Worm (Caenorhabditis elegans) whole organism, mixed stage, embryonic: ENCODE results near the gene C49F5.13.

Source experiments
- drap-1 ChIP-seq: fragments of 200-800 bp; sonication (Bioruptor generic); optimal IDR thresholded peaks from 3 replicates; lab custom pipeline; 2018; ENCODE audit warnings: mild to moderate bottlenecking, missing genetic modification characterization, missing compliant biosample characterization
- elt-3 ChIP-seq: fragments of 150-350 bp; optimal IDR thresholded peaks from 2 replicates; lab custom pipeline; 2014; ENCODE audit warnings: missing biosample characterization, missing genetic modification characterization
- lin-13 ChIP-seq: fragments of 150-350 bp; optimal IDR thresholded peaks from 2 replicates; lab custom pipeline; 2014; ENCODE audit warnings: missing biosample characterization, missing genetic modification characterization
- mab-5 ChIP-seq: fragments of 150-350 bp; optimal IDR thresholded peaks from 2 replicates; lab custom pipeline; 2014; ENCODE audit warnings: missing biosample characterization, missing genetic modification characterization
- mep-1 ChIP-seq: fragments of 150-350 bp; optimal IDR thresholded peaks from 2 replicates; lab custom pipeline; 2017; ENCODE audit warnings: missing biosample characterization, missing genetic modification reagents, missing genetic modification characterization, inconsistent platforms
- nhr-237 ChIP-seq: fragments of 150-350 bp; optimal IDR thresholded peaks from 2 replicates; lab custom pipeline; 2014; ENCODE audit warnings: missing biosample characterization, missing genetic modification characterization
- nhr-28 ChIP-seq: fragments of 150-350 bp; optimal IDR thresholded peaks from 2 replicates; lab custom pipeline; 2014; ENCODE audit warnings: missing biosample characterization, missing genetic modification characterization
- pha-4 ChIP-seq: fragments of 150-350 bp; optimal IDR thresholded peaks from 2 replicates; lab custom pipeline; 2018; ENCODE audit warnings: missing biosample characterization, missing genetic modification reagents, missing genetic modification characterization
- snpc-4 ChIP-seq: fragments of 150-350 bp; optimal IDR thresholded peaks from 2 replicates; lab custom pipeline; 2014; ENCODE audit warnings: missing biosample characterization, missing genetic modification characterization
- sptf-1 ChIP-seq: sonication (generic microtip); optimal IDR thresholded peaks from 2 replicates; lab custom pipeline; 2017; ENCODE audit warnings: mild to moderate bottlenecking, missing genetic modification characterization, moderate library complexity, missing compliant biosample characterization
- tbx-8 ChIP-seq: fragments of 200-800 bp; sonication (Bioruptor generic); optimal IDR thresholded peaks from 2 replicates; lab custom pipeline; 2018; ENCODE audit warnings: mild to moderate bottlenecking, missing genetic modification characterization, moderate library complexity, missing compliant biosample characterization
- unc-120 ChIP-seq: sonication (generic microtip); optimal IDR thresholded peaks from 2 replicates; lab custom pipeline; 2017; ENCODE audit warnings: missing genetic modification characterization, missing compliant biosample characterization; ENCODE audit not compliant: poor library complexity, severe bottlenecking
- ztf-11 ChIP-seq: fragments of 150-350 bp; optimal IDR thresholded peaks from 2 replicates; lab custom pipeline; 2014; ENCODE audit warnings: missing biosample characterization, missing genetic modification characterization

ce11 chrX:11917994-11918393, 43.2 kb upstream of the C49F5.13 start, which contains the start of gene Y62H9A.16:
- TF ChIP-seq elt-3 (tag; lab: Kevin White, UChicago) (no peak), mab-5 (tag; lab: Kevin White, UChicago) (no peak), tbx-8 (GFP tag; lab: Kevin White, UChicago) (no peak), lin-13 (tag; lab: Kevin White, UChicago) (no peak), nhr-28 (tag; lab: Kevin White, UChicago) (no peak), mep-1 (tag; lab: Kevin White, UChicago) (no peak), pha-4 (no peak), nhr-237 (tag; lab: Kevin White, UChicago) (no peak), snpc-4 (no peak), unc-120 (tag; lab: Kevin White, UChicago) (no peak), ztf-11 (no peak), drap-1 (GFP tag; lab: Kevin White, UChicago) (no peak), sptf-1 (tag; lab: Kevin White, UChicago) (no peak)
